Worm (Caenorhabditis elegans) whole organism, early embryonic: ENCODE measurements around the gene dmsr-4.
"Not testable (repeated sequence)": the region's sequence is repeated elsewhere in the genome, so short reads cannot be mapped to it uniquely, and the experiment has no call there.

ENCODE experiments used
- B0310.2 ChIP-seq: sonication (generic microtip); optimal IDR thresholded peaks from 2 replicates; lab custom pipeline; 2016; ENCODE audit warnings: mild to moderate bottlenecking, missing genetic modification characterization, missing compliant biosample characterization
- F13C5.2 ChIP-seq: sonication (generic microtip); optimal IDR thresholded peaks from 2 replicates; lab custom pipeline; 2017; ENCODE audit warnings: mild to moderate bottlenecking, missing genetic modification characterization, inconsistent platforms, missing compliant biosample characterization
- aly-1 ChIP-seq: sonication (generic microtip); optimal IDR thresholded peaks from 2 replicates; lab custom pipeline; 2016; ENCODE audit warnings: missing genetic modification characterization, missing compliant biosample characterization
- ama-1 ChIP-seq: fragments of 150-350 bp; optimal IDR thresholded peaks from 2 replicates; lab custom pipeline; 2014
- ceh-13 ChIP-seq: fragments of 200-800 bp; sonication (Bioruptor generic); optimal IDR thresholded peaks from 2 replicates; lab custom pipeline; 2018; ENCODE audit warnings: mild to moderate bottlenecking, missing genetic modification characterization, missing compliant biosample characterization
- ceh-36 ChIP-seq: sonication (generic microtip); optimal IDR thresholded peaks from 2 replicates; lab custom pipeline; 2016; ENCODE audit warnings: missing genetic modification characterization, inconsistent platforms, missing compliant biosample characterization
- ets-7 ChIP-seq: sonication (generic microtip); optimal IDR thresholded peaks from 2 replicates; lab custom pipeline; 2016; ENCODE audit warnings: missing genotype, missing genetic modification characterization, missing compliant biosample characterization
- flt-1 ChIP-seq: fragments of 200-800 bp; sonication (Bioruptor generic); IDR thresholded peaks from 2 replicates; pipeline ENCODE4 v1.3.6; 2022; ENCODE audit warnings: missing genetic modification characterization, missing compliant biosample characterization
- hmbx-1 ChIP-seq: sonication (generic microtip); optimal IDR thresholded peaks from 2 replicates; lab custom pipeline; 2016; ENCODE audit warnings: mild to moderate bottlenecking, missing genetic modification characterization, missing compliant biosample characterization
- hmg-4 ChIP-seq: fragments of 200-800 bp; sonication (Bioruptor generic); optimal IDR thresholded peaks from 2 replicates; lab custom pipeline; 2018; ENCODE audit warnings: mild to moderate bottlenecking, missing genetic modification characterization, missing compliant biosample characterization
- hnd-1 ChIP-seq: sonication (generic microtip); optimal IDR thresholded peaks from 2 replicates; lab custom pipeline; 2016; ENCODE audit warnings: missing genetic modification characterization, missing compliant biosample characterization
- pes-1 ChIP-seq: fragments of 200-800 bp; sonication (Bioruptor generic); IDR thresholded peaks from 2 replicates; pipeline ENCODE4 v1.3.6; 2022; ENCODE audit warnings: missing genetic modification reagents, missing genetic modification characterization, missing compliant biosample characterization
- scrt-1 ChIP-seq: fragments of 200-800 bp; sonication (Bioruptor generic); IDR thresholded peaks from 2 replicates; pipeline ENCODE4 v1.3.6; 2022; ENCODE audit warnings: missing genetic modification characterization, missing compliant biosample characterization
- sea-1 ChIP-seq: fragments of 200-800 bp; sonication (Bioruptor generic); conservative IDR thresholded peaks from 2 replicates; pipeline ENCODE4 v1.3.6; 2022; ENCODE audit warnings: missing genetic modification characterization, missing compliant biosample characterization
- tbx-11 ChIP-seq: fragments of 200-800 bp; sonication (Bioruptor generic); IDR thresholded peaks from 2 replicates; pipeline ENCODE4 v1.3.6; 2022; ENCODE audit warnings: missing genetic modification characterization, missing compliant biosample characterization
- tbx-37 ChIP-seq: fragments of 200-800 bp; sonication (Bioruptor generic); conservative IDR thresholded peaks from 2 replicates; pipeline ENCODE4 v1.3.6; 2022; ENCODE audit warnings: missing genetic modification reagents, missing genetic modification characterization, missing compliant biosample characterization
- tra-4 ChIP-seq: sonication (generic microtip); optimal IDR thresholded peaks from 2 replicates; lab custom pipeline; 2017; ENCODE audit warnings: missing genetic modification characterization, missing compliant biosample characterization

The dmsr-4 gene

ce11 chrII:323048-323776 is 33.7 kb downstream of the dmsr-4 start, which contains the start of gene K01A2.10:
TSS of gene K01A2.10 (minus strand) at chrII:323098.
- no peak for TF ChIP-seq tbx-37 (GFP tag; lab: Robert Waterston, UW)
- TF ChIP-seq hmg-4, result peak; percentile 45

- TF ChIP-seq ama-1 (lab: Kevin White, UChicago) (no peak), hmbx-1 (tag; lab: Kevin White, UChicago) (no peak), tra-4 (tag; lab: Kevin White, UChicago) (no peak), ceh-13 (GFP tag; lab: Kevin White, UChicago) (no peak), tbx-11 (GFP tag; lab: Robert Waterston, UW) (no peak), hmg-4 (no peak), tbx-37 (GFP tag; lab: Robert Waterston, UW) (no peak), pes-1 (GFP tag; lab: Robert Waterston, UW) (no peak), sea-1 (GFP tag; lab: Robert Waterston, UW) (no peak), B0310.2 (tag; lab: Kevin White, UChicago) (no peak), ceh-36 (tag; lab: Kevin White, UChicago) (no peak), ets-7 (tag; lab: Kevin White, UChicago) (no peak), aly-1 (no peak), hnd-1 (tag; lab: Kevin White, UChicago) (no peak), flt-1 (GFP tag; lab: Robert Waterston, UW) (no peak), F13C5.2 (tag; lab: Kevin White, UChicago) (no peak), scrt-1 (GFP tag; lab: Robert Waterston, UW) (no peak)
These were observed 35.7 kb downstream of the dmsr-4 start for ce11 chrII:321183-321582.

ce11 chrII:320783-321182 is 36.1 kb downstream of the dmsr-4 start:
- no peak for TF ChIP-seq ets-7 (tag; lab: Kevin White, UChicago)
- no peak for TF ChIP-seq hnd-1 (tag; lab: Kevin White, UChicago)
- TF ChIP-seq tbx-37 (GFP tag; lab: Robert Waterston, UW), result no peak

- TF ChIP-seq hmg-4, result no peak
- TF ChIP-seq pes-1 (GFP tag; lab: Robert Waterston, UW), result no peak
- TF ChIP-seq ceh-36 (tag; lab: Kevin White, UChicago), result no peak
- no peak for TF ChIP-seq B0310.2 (tag; lab: Kevin White, UChicago)
- no peak for TF ChIP-seq sea-1 (GFP tag; lab: Robert Waterston, UW)
- no peak for TF ChIP-seq scrt-1 (GFP tag; lab: Robert Waterston, UW)
- TF ChIP-seq hmbx-1 (tag; lab: Kevin White, UChicago), result no peak
- no peak for TF ChIP-seq ceh-13 (GFP tag; lab: Kevin White, UChicago)
- no peak for TF ChIP-seq tra-4 (tag; lab: Kevin White, UChicago)
These were observed 37.4 kb downstream of the dmsr-4 start, which contains the start of gene far-7 for ce11 chrII:319459-319858. TSS of gene far-7 (plus strand) at chrII:319789.

ce11 chrII:313540-313939 is 43.3 kb downstream of the dmsr-4 start:
- TF ChIP-seq B0310.2 (tag; lab: Kevin White, UChicago) (no peak), scrt-1 (GFP tag; lab: Robert Waterston, UW) (no peak), ets-7 (tag; lab: Kevin White, UChicago) (no peak), flt-1 (GFP tag; lab: Robert Waterston, UW) (no peak), aly-1 (no peak), hmbx-1 (tag; lab: Kevin White, UChicago) (no peak), ceh-13 (GFP tag; lab: Kevin White, UChicago) (no peak), hnd-1 (tag; lab: Kevin White, UChicago) (no peak), tbx-37 (GFP tag; lab: Robert Waterston, UW) (no peak)

DNA sequence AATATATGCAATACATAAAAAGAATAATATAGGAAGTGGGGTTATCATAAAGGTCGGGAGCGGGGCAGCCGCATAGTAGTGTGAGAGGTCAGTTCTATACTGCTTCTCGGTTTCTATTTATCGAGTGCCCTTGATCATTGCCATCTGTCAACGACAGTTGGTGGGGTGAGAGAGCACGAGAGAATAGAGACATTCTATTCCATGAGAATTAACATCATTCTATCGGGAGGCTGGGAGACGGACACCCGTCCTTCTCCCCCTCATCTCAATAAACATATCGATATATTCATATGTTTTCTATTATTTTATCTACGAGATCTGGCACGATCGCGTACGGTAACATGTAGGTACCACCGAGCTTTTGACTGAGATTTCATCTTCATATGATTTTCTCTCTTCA is 44.8 kb downstream of the dmsr-4 start, which contains the start of gene mps-2:
mps-2 (minus strand) TSS at position 101 of the 400 bp plus-strand sequence.
- not testable (repeated sequence) for TF ChIP-seq tbx-37 (GFP tag; lab: Robert Waterston, UW); hnd-1 (tag; lab: Kevin White, UChicago); hmbx-1 (tag; lab: Kevin White, UChicago)

DNA sequence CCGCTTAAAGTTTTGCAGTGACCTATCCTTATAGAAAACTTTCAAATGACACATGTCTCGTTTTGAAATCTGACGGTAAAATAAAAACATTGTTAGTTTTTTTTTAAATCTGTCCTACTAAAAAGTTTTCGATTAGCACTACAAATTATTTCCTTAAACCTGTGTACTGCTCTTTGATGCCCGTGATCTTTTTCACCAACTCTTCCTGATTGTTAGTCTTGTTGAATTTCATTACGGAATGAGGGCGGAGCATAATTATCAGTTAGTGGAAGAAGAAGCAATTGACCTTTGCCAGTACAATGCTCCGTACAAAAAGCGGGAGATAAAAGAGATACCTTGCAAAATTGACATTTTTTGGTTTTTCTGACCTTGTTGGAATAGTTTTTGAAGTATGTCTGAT is 49.7 kb downstream of the dmsr-4 start, which contains the start of gene K01A2.4:
K01A2.4 (plus strand) TSS at position 301 of the 400 bp plus-strand sequence.
- no peak for TF ChIP-seq tra-4 (tag; lab: Kevin White, UChicago)
- no peak for TF ChIP-seq ama-1 (lab: Kevin White, UChicago)
- TF ChIP-seq hmg-4, result no peak

DNA sequence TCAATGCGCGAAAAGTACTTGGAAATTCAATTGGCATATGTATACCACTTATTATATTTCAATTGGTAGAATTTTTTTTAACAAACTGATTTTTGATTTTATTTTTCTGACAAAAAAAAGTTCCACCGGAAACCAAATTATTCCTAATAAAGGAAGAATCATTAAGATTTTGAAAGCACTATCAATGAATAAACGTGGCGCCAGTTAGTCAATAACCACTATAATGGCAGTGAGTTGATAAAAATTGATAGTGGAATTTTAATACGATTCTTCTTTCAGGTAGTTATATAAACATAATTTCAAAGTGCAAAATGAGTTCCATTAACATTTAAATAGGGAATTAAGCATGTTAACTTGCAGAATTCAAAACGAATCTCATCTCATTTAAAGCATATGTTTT is 51.2 kb downstream of the dmsr-4 start, which contains the start of gene col-69:
col-69 (minus strand) TSS at position 101 of the 400 bp plus-strand sequence.
- TF ChIP-seq hmbx-1 (tag; lab: Kevin White, UChicago), result no peak
- TF ChIP-seq aly-1, result no peak
- no peak for TF ChIP-seq tbx-11 (GFP tag; lab: Robert Waterston, UW)
- TF ChIP-seq ceh-13 (GFP tag; lab: Kevin White, UChicago), result no peak
- no peak for TF ChIP-seq tra-4 (tag; lab: Kevin White, UChicago)
- TF ChIP-seq ets-7 (tag; lab: Kevin White, UChicago), result no peak
- no peak for TF ChIP-seq tbx-37 (GFP tag; lab: Robert Waterston, UW)
- no peak for TF ChIP-seq hnd-1 (tag; lab: Kevin White, UChicago)
- no peak for TF ChIP-seq flt-1 (GFP tag; lab: Robert Waterston, UW)
- TF ChIP-seq B0310.2 (tag; lab: Kevin White, UChicago), result no peak
- TF ChIP-seq pes-1 (GFP tag; lab: Robert Waterston, UW), result no peak
- no peak for TF ChIP-seq scrt-1 (GFP tag; lab: Robert Waterston, UW)
- TF ChIP-seq ama-1 (lab: Kevin White, UChicago), result no peak
- TF ChIP-seq F13C5.2 (tag; lab: Kevin White, UChicago), result no peak
- TF ChIP-seq sea-1 (GFP tag; lab: Robert Waterston, UW), result no peak
- TF ChIP-seq ceh-36 (tag; lab: Kevin White, UChicago), result no peak
- TF ChIP-seq hmg-4, result no peak
